Fruit fly (Drosophila melanogaster) whole organism, pupa: ENCODE results near the gene CG14797.

Source experiments
- CG10348 ChIP-seq: fragments of 200-800 bp; sonication (Bioruptor generic); IDR thresholded peaks from 2 replicates; pipeline ENCODE4 v1.3.6; 2022; ENCODE audit warnings: missing biosample characterization, missing genetic modification characterization
- CG12605 ChIP-seq: fragments of 200-800 bp; sonication (Bioruptor generic); IDR thresholded peaks from 2 replicates; pipeline ENCODE4 v1.3.6; 2022; ENCODE audit warnings: missing biosample characterization, missing genetic modification characterization
- CG13204 ChIP-seq: fragments of 200-800 bp; sonication (Bioruptor generic); optimal IDR thresholded peaks from 2 replicates; lab custom pipeline; 2018; ENCODE audit warnings: missing biosample characterization, mild to moderate bottlenecking, missing genetic modification characterization, moderate library complexity
- CG14655 ChIP-seq: fragments of 200-800 bp; sonication (Bioruptor generic); optimal IDR thresholded peaks from 3 replicates; lab custom pipeline; 2017; ENCODE audit warnings: mild to moderate bottlenecking, missing biosample characterization, missing genetic modification reagents, missing genetic modification characterization
- CG15710 ChIP-seq: fragments of 200-800 bp; sonication (Bioruptor generic); optimal IDR thresholded peaks from 2 replicates; lab custom pipeline; 2018; ENCODE audit warnings: missing biosample characterization, mild to moderate bottlenecking, missing genetic modification characterization, moderate library complexity
- CG17806 ChIP-seq: fragments of 200-800 bp; sonication (Bioruptor generic); optimal IDR thresholded peaks from 2 replicates; lab custom pipeline; 2018; ENCODE audit warnings: missing biosample characterization, mild to moderate bottlenecking, missing genetic modification characterization, moderate library complexity
- CG32121 ChIP-seq: fragments of 200-800 bp; sonication (Bioruptor generic); IDR thresholded peaks from 2 replicates; pipeline ENCODE4 v1.3.6; 2022; ENCODE audit warnings: missing biosample characterization, missing genetic modification characterization
- CG34367 ChIP-seq: fragments of 200-800 bp; sonication (Bioruptor generic); optimal IDR thresholded peaks from 2 replicates; lab custom pipeline; 2018; ENCODE audit warnings: missing biosample characterization, mild to moderate bottlenecking, missing genetic modification characterization
- CG4496 ChIP-seq: fragments of 200-800 bp; sonication (Bioruptor generic); IDR thresholded peaks from 3 replicates; pipeline ENCODE4 v1.3.6; 2022; ENCODE audit warnings: missing biosample characterization, missing genetic modification characterization
- CG8159 ChIP-seq: fragments of 200-800 bp; sonication (Bioruptor generic); optimal IDR thresholded peaks from 3 replicates; lab custom pipeline; 2018; ENCODE audit warnings: missing biosample characterization, mild to moderate bottlenecking, missing genetic modification characterization, moderate library complexity
- CG8301 ChIP-seq: fragments of 200-800 bp; sonication (Bioruptor generic); optimal IDR thresholded peaks from 2 replicates; lab custom pipeline; 2018; ENCODE audit warnings: missing biosample characterization, mild to moderate bottlenecking, missing genetic modification characterization
- CG9948 ChIP-seq: fragments of 200-800 bp; sonication (Bioruptor generic); optimal IDR thresholded peaks from 2 replicates; lab custom pipeline; 2018; ENCODE audit warnings: missing biosample characterization, mild to moderate bottlenecking, missing genetic modification characterization, moderate library complexity
- D1 ChIP-seq: fragments of 200-800 bp; sonication (Bioruptor generic); optimal IDR thresholded peaks from 2 replicates; lab custom pipeline; 2018; ENCODE audit warnings: missing biosample characterization, mild to moderate bottlenecking, missing genetic modification characterization, moderate library complexity
- EcR ChIP-seq: fragments of 200-800 bp; sonication (Bioruptor generic); optimal IDR thresholded peaks from 3 replicates; lab custom pipeline; 2019; ENCODE audit warnings: missing biosample characterization, missing genetic modification characterization, mild to moderate bottlenecking, moderate library complexity, missing genetic modification reagents
- Ets98B ChIP-seq: fragments of 200-800 bp; sonication (Bioruptor generic); IDR thresholded peaks from 2 replicates; pipeline ENCODE4 v1.3.6; 2022; ENCODE audit warnings: missing biosample characterization, missing genetic modification characterization
- Pif1A ChIP-seq: fragments of 200-800 bp; sonication (Bioruptor generic); optimal IDR thresholded peaks from 3 replicates; lab custom pipeline; 2016; ENCODE audit warnings: missing biosample characterization, missing genetic modification characterization
- Pif1B ChIP-seq: fragments of 200-800 bp; sonication (Bioruptor generic); optimal IDR thresholded peaks from 3 replicates; lab custom pipeline; 2016; ENCODE audit warnings: missing biosample characterization, missing genetic modification characterization
- Snoo ChIP-seq: fragments of 200-800 bp; sonication (Bioruptor generic); optimal IDR thresholded peaks from 3 replicates; lab custom pipeline; 2017; ENCODE audit warnings: missing biosample characterization, mild to moderate bottlenecking, missing genetic modification characterization, inconsistent platforms
- fd96Ca ChIP-seq: fragments of 200-800 bp; sonication (Bioruptor generic); IDR thresholded peaks from 3 replicates; pipeline ENCODE4 v1.3.6; 2022; ENCODE audit warnings: missing biosample characterization, missing genetic modification characterization
- gl ChIP-seq: fragments of 200-800 bp; sonication (Bioruptor generic); optimal IDR thresholded peaks from 2 replicates; lab custom pipeline; 2018; ENCODE audit warnings: missing biosample characterization, mild to moderate bottlenecking, missing genetic modification characterization
- rn ChIP-seq: fragments of 200-800 bp; sonication (Bioruptor generic); IDR thresholded peaks from 2 replicates; pipeline ENCODE4 v1.3.6; 2022; ENCODE audit warnings: missing biosample characterization, missing genetic modification characterization

CG14797 gene

dm6 chrX:1681266-1681665 lies at the start of gene CG14797:
TSS of gene CG14797 (plus strand) at chrX:1681566.
- no peak for TF ChIP-seq D1 (tag; lab: Kevin White, UChicago)
- TF ChIP-seq CG17806 (tag; lab: Kevin White, UChicago), result no peak
- TF ChIP-seq CG8301 (tag; lab: Kevin White, UChicago), result no peak
- TF ChIP-seq CG34367 (tag; lab: Kevin White, UChicago), result no peak
- TF ChIP-seq CG4496 (GFP tag; lab: Robert Waterston, UW), result no peak
- no peak for TF ChIP-seq gl (tag; lab: Kevin White, UChicago)
- no peak for TF ChIP-seq CG14655 (GFP tag; lab: Kevin White, UChicago)
- no peak for TF ChIP-seq CG10348 (GFP tag; lab: Robert Waterston, UW)
- TF ChIP-seq rn (GFP tag; lab: Robert Waterston, UW), result no peak
- TF ChIP-seq CG9948 (tag; lab: Kevin White, UChicago), result no peak
- TF ChIP-seq CG8159 (tag; lab: Kevin White, UChicago), result no peak
- TF ChIP-seq, all 21 proteins: peak for 0

- no peak for TF ChIP-seq CG10348 (GFP tag; lab: Robert Waterston, UW)
- TF ChIP-seq Pif1A, result no peak
- TF ChIP-seq CG9948 (tag; lab: Kevin White, UChicago), result no peak
- TF ChIP-seq rn (GFP tag; lab: Robert Waterston, UW), result no peak
- no peak for TF ChIP-seq CG32121 (GFP tag; lab: Robert Waterston, UW)
- TF ChIP-seq CG13204 (GFP tag; lab: Kevin White, UChicago), result no peak
- TF ChIP-seq Ets98B (GFP tag; lab: Robert Waterston, UW), result no peak
- no peak for TF ChIP-seq EcR (GFP tag; lab: Kevin White, UChicago)
- TF ChIP-seq CG8301 (tag; lab: Kevin White, UChicago), result no peak
- no peak for TF ChIP-seq Snoo (tag; lab: Kevin White, UChicago)
- no peak for TF ChIP-seq CG34367 (tag; lab: Kevin White, UChicago)
- TF ChIP-seq CG14655 (GFP tag; lab: Kevin White, UChicago), result no peak
- TF ChIP-seq CG8159 (tag; lab: Kevin White, UChicago), result no peak
- TF ChIP-seq CG4496 (GFP tag; lab: Robert Waterston, UW), result no peak
- TF ChIP-seq CG15710, result no peak
- no peak for TF ChIP-seq fd96Ca (GFP tag; lab: Robert Waterston, UW)
These were observed 37.7 kb upstream of the CG14797 start for dm6 chrX:1643640-1644039.

- TF ChIP-seq Pif1A (no peak), CG14655 (GFP tag; lab: Kevin White, UChicago) (no peak), Ets98B (GFP tag; lab: Robert Waterston, UW) (no peak), CG8159 (tag; lab: Kevin White, UChicago) (no peak), CG9948 (tag; lab: Kevin White, UChicago) (no peak), rn (GFP tag; lab: Robert Waterston, UW) (no peak)
These were observed 33.5 kb upstream of the CG14797 start for dm6 chrX:1647876-1648275.

- TF ChIP-seq CG34367 (tag; lab: Kevin White, UChicago), result no peak
- TF ChIP-seq Ets98B (GFP tag; lab: Robert Waterston, UW), result no peak
- TF ChIP-seq CG8301 (tag; lab: Kevin White, UChicago), result no peak
- no peak for TF ChIP-seq rn (GFP tag; lab: Robert Waterston, UW)
- no peak for TF ChIP-seq gl (tag; lab: Kevin White, UChicago)
- TF ChIP-seq, all 21 proteins: peak for 0
These were observed 21.1 kb upstream of the CG14797 start for dm6 chrX:1660269-1660668.

- TF ChIP-seq Pif1A, result no peak
- TF ChIP-seq CG9948 (tag; lab: Kevin White, UChicago), result no peak
- no peak for TF ChIP-seq Ets98B (GFP tag; lab: Robert Waterston, UW)
- no peak for TF ChIP-seq CG8301 (tag; lab: Kevin White, UChicago)
- no peak for TF ChIP-seq CG12605 (GFP tag; lab: Robert Waterston, UW)
These were observed 16.5 kb upstream of the CG14797 start, which contains the start of gene dor for dm6 chrX:1664836-1665235. TSS of gene dor (plus strand) at chrX:1665052.

dm6 chrX:1668688-1669087 lies 12.7 kb upstream of the CG14797 start, which contains the start of gene Mur2B:
TSS of gene Mur2B (minus strand) at chrX:1668788.
- TF ChIP-seq CG10348 (GFP tag; lab: Robert Waterston, UW) (no peak), CG8159 (tag; lab: Kevin White, UChicago) (no peak), EcR (GFP tag; lab: Kevin White, UChicago) (no peak), CG4496 (GFP tag; lab: Robert Waterston, UW) (no peak), Pif1A (no peak), CG32121 (GFP tag; lab: Robert Waterston, UW) (no peak), D1 (tag; lab: Kevin White, UChicago) (no peak), rn (GFP tag; lab: Robert Waterston, UW) (no peak), Ets98B (GFP tag; lab: Robert Waterston, UW) (no peak), Pif1B (GFP tag; lab: Kevin White, UChicago) (no peak), fd96Ca (GFP tag; lab: Robert Waterston, UW) (no peak), CG13204 (GFP tag; lab: Kevin White, UChicago) (no peak), gl (tag; lab: Kevin White, UChicago) (no peak), Snoo (tag; lab: Kevin White, UChicago) (no peak), CG8301 (tag; lab: Kevin White, UChicago) (no peak), CG14655 (GFP tag; lab: Kevin White, UChicago) (no peak), CG34367 (tag; lab: Kevin White, UChicago) (no peak), CG15710 (no peak), CG12605 (GFP tag; lab: Robert Waterston, UW) (no peak), CG9948 (tag; lab: Kevin White, UChicago) (no peak)
